Worm (Caenorhabditis elegans): ENCODE measurements around the gene M163.11.

ce11 chrX:14500422-14501058 is 21.4 kb downstream of the M163.11 start:
- TF ChIP-seq aly-2 (tag; optimal IDR thresholded peaks at IDR 0.05) = no peak
- peak; percentile 8 to 31 for TF ChIP-seq lin-35 (GFP tag; optimal IDR thresholded peaks at IDR 0.05)
- no peak for TF ChIP-seq zag-1 (tag; optimal IDR thresholded peaks at IDR 0.05)
- no peak for TF ChIP-seq nhr-237 (tag; optimal IDR thresholded peaks at IDR 0.05)
- TF ChIP-seq unc-130 (tag; optimal IDR thresholded peaks at IDR 0.05) = no peak
- TF ChIP-seq ceh-82 (tag; optimal IDR thresholded peaks at IDR 0.05) = no peak
